Fruit fly (Drosophila melanogaster): Measurements from ENCODE around the gene CG42751.

Gene CG42751

dm6 chr2L:11829277-11829676 lies 24.0 kb upstream of the CG42751 start, which contains the start of gene esc:
TSS of gene esc (minus strand) at chr2L:11829405.
- no peak for TF ChIP-seq CG17801 (GFP tag; optimal IDR thresholded peaks at IDR 0.05; ENCODE audit: partially characterized antibody)

- no peak for TF ChIP-seq CG17801 (GFP tag; optimal IDR thresholded peaks at IDR 0.05; ENCODE audit: partially characterized antibody)
Observed at dm6 chr2L:11833786-11834185, 19.4 kb upstream of the CG42751 start, which contains the start of gene CG45011. TSS of gene CG45011 (plus strand) at chr2L:11834086.

dm6 chr2L:11834308-11834707 lies 18.9 kb upstream of the CG42751 start, which contains the start of gene CG45012:
TSS of gene CG45012 (plus strand) at chr2L:11834608.
- TF ChIP-seq CG17801 (GFP tag; optimal IDR thresholded peaks at IDR 0.05; ENCODE audit: partially characterized antibody): no peak

- TF ChIP-seq CG17801 (GFP tag; optimal IDR thresholded peaks at IDR 0.05; ENCODE audit: partially characterized antibody): no peak
Observed at dm6 chr2L:11836943-11837342, 16.3 kb upstream of the CG42751 start, which contains the start of gene Sfp33A4. TSS of gene Sfp33A4 (plus strand) at chr2L:11837243.

dm6 chr2L:11837413-11837812 lies 15.8 kb upstream of the CG42751 start, which contains the start of gene Sfp33A2:
TSS of gene Sfp33A2 (plus strand) at chr2L:11837713.
- TF ChIP-seq CG17801 (GFP tag; optimal IDR thresholded peaks at IDR 0.05; ENCODE audit: partially characterized antibody): no peak

dm6 chr2L:11839612-11840011 lies 13.6 kb upstream of the CG42751 start, which contains the start of gene Sfp33A3:
TSS of gene Sfp33A3 (plus strand) at chr2L:11839912.
- TF ChIP-seq CG17801 (GFP tag; optimal IDR thresholded peaks at IDR 0.05; ENCODE audit: partially characterized antibody): no peak

dm6 chr2L:11840391-11840790 lies 12.8 kb upstream of the CG42751 start, which contains the start of gene CG31704:
TSS of gene CG31704 (plus strand) at chr2L:11840691.
- TF ChIP-seq CG17801 (GFP tag; optimal IDR thresholded peaks at IDR 0.05; ENCODE audit: partially characterized antibody): no peak

dm6 chr2L:11841538-11841937 lies 11.7 kb upstream of the CG42751 start:
- TF ChIP-seq CG17801 (GFP tag; optimal IDR thresholded peaks at IDR 0.05; ENCODE audit: partially characterized antibody): no peak

dm6 chr2L:11842291-11843187 lies 10.7 kb upstream of the CG42751 start, which contains the start of the genes CG44008, CG14933, CG46426 and CG42486:
TSS of gene CG44008 (minus strand) at chr2L:11842445.
TSS of gene CG14933 (plus strand) at chr2L:11842828.
TSS of gene CG46426 (plus strand) at chr2L:11842828.
TSS of gene CG42486 (plus strand) at chr2L:11843137.
- no peak for TF ChIP-seq CG17801 (GFP tag; optimal IDR thresholded peaks at IDR 0.05; ENCODE audit: partially characterized antibody)

- TF ChIP-seq CG17801 (GFP tag; optimal IDR thresholded peaks at IDR 0.05; ENCODE audit: partially characterized antibody): no peak
Observed at dm6 chr2L:11844278-11844677, 9.0 kb upstream of the CG42751 start.

- TF ChIP-seq CG17801 (GFP tag; optimal IDR thresholded peaks at IDR 0.05; ENCODE audit: partially characterized antibody): no peak
Observed at dm6 chr2L:11845159-11845788, 8.0 kb upstream of the CG42751 start.

- no peak for TF ChIP-seq CG17801 (GFP tag; optimal IDR thresholded peaks at IDR 0.05; ENCODE audit: partially characterized antibody)
Observed at dm6 chr2L:11846926-11847325, 6.3 kb upstream of the CG42751 start, which contains the start of gene Mal-B1. TSS of gene Mal-B1 (plus strand) at chr2L:11847226.

dm6 chr2L:11849658-11850057 lies 3.6 kb upstream of the CG42751 start, which contains the start of gene Mal-B2:
TSS of gene Mal-B2 (plus strand) at chr2L:11849958.
- TF ChIP-seq CG17801 (GFP tag; optimal IDR thresholded peaks at IDR 0.05; ENCODE audit: partially characterized antibody): no peak

dm6 chr2L:11870867-11871452 lies 17.7 kb downstream of the CG42751 start:
- TF ChIP-seq CG17801 (GFP tag; optimal IDR thresholded peaks at IDR 0.05; ENCODE audit: partially characterized antibody): no peak

dm6 chr2L:11874232-11874765 lies 21.1 kb downstream of the CG42751 start:
- TF ChIP-seq CG17801 (GFP tag; optimal IDR thresholded peaks at IDR 0.05; ENCODE audit: partially characterized antibody): no peak

All from ovary, adult (tissue).